Worm (Caenorhabditis elegans) whole organism, L1 larva: Measurements from ENCODE around the gene pab-2.

Experiments used
- C04F5.9 ChIP-seq: sonication (generic microtip); optimal IDR thresholded peaks from 2 replicates; lab custom pipeline; 2016; ENCODE audit warnings: missing genetic modification characterization, missing compliant biosample characterization
- C16A3.4 ChIP-seq: fragments of 150-350 bp; optimal IDR thresholded peaks from 2 replicates; lab custom pipeline; 2014; ENCODE audit warnings: missing biosample characterization, missing genetic modification characterization
- ama-1 ChIP-seq: fragments of 150-350 bp; optimal IDR thresholded peaks from 2 replicates; lab custom pipeline; 2014
- blmp-1 ChIP-seq: fragments of 150-350 bp; optimal IDR thresholded peaks from 2 replicates; lab custom pipeline; 2014; ENCODE audit warnings: missing biosample characterization, missing genetic modification characterization
- efl-1 ChIP-seq, 4 experiments: fragments of 150-350 bp; optimal IDR thresholded peaks in 3 of 4; peaks in 1 of 4; 1 replicate in 1 of 4; 2 replicates in 3 of 4; lab custom pipeline; 2014; ENCODE audit warnings: missing biosample characterization in 2 of 4, missing genetic modification characterization in 2 of 4, missing genetic modification reagents in 2 of 4
- elt-2 ChIP-seq: sonication (generic microtip); optimal IDR thresholded peaks from 2 replicates; lab custom pipeline; 2016; ENCODE audit warnings: missing genetic modification characterization, mild to moderate bottlenecking, inconsistent platforms, missing compliant biosample characterization, missing genetic modification reagents
- elt-3 ChIP-seq, 6 experiments: fragments of 150-350 bp in 1 of 6; sonication (generic microtip); optimal IDR thresholded peaks; 2 replicates each; lab custom pipeline; 2017 to 2018; ENCODE audit warnings: missing biosample characterization in 6 of 6, missing genetic modification characterization in 6 of 6, inconsistent platforms in 1 of 6
- fkh-10 ChIP-seq: sonication (generic microtip); optimal IDR thresholded peaks from 2 replicates; lab custom pipeline; 2017; ENCODE audit warnings: missing biosample characterization, missing genetic modification reagents, missing genetic modification characterization
- fkh-4 ChIP-seq: sonication (generic microtip); optimal IDR thresholded peaks from 2 replicates; lab custom pipeline; 2016; ENCODE audit warnings: missing compliant biosample characterization, missing genetic modification characterization, borderline replicate concordance
- grh-1 ChIP-seq: fragments of 200-800 bp; sonication (Bioruptor generic); IDR thresholded peaks from 2 replicates; pipeline ENCODE4 v1.3.6; 2022; ENCODE audit warnings: missing genetic modification reagents, missing genetic modification characterization, missing compliant biosample characterization
- hlh-17 ChIP-seq: fragments of 200-800 bp; sonication (Bioruptor generic); optimal IDR thresholded peaks from 2 replicates; lab custom pipeline; 2018; ENCODE audit warnings: missing genetic modification characterization, mild to moderate bottlenecking, missing compliant biosample characterization, moderate library complexity, borderline replicate concordance
- hpl-2 ChIP-seq: fragments of 150-350 bp; optimal IDR thresholded peaks from 2 replicates; lab custom pipeline; 2014; ENCODE audit warnings: missing biosample characterization, missing genetic modification reagents, missing genetic modification characterization
- irx-1 ChIP-seq: sonication (generic microtip); optimal IDR thresholded peaks from 2 replicates; lab custom pipeline; 2016; ENCODE audit warnings: missing genetic modification characterization, missing compliant biosample characterization
- isw-1 ChIP-seq: fragments of 200-800 bp; sonication (Bioruptor generic); IDR thresholded peaks from 2 replicates; pipeline ENCODE4 v1.3.6; 2022; ENCODE audit warnings: missing genetic modification characterization, missing compliant biosample characterization
- lin-14 ChIP-seq: fragments of 200-800 bp; sonication (Bioruptor generic); optimal IDR thresholded peaks from 2 replicates; lab custom pipeline; 2018; ENCODE audit warnings: mild to moderate bottlenecking, missing genetic modification characterization, moderate library complexity, missing compliant biosample characterization
- lin-15B ChIP-seq: fragments of 150-350 bp; sonication (generic microtip); optimal IDR thresholded peaks from 3 replicates; lab custom pipeline; 2014; ENCODE audit warnings: missing biosample characterization, missing genetic modification characterization
- lin-35 ChIP-seq, 2 experiments: fragments of 150-350 bp; optimal IDR thresholded peaks; 2 replicates each; lab custom pipeline; 2014; ENCODE audit warnings: missing biosample characterization in 2 of 2, missing genetic modification characterization in 2 of 2, missing genetic modification reagents in 2 of 2
- lir-3 ChIP-seq: sonication (generic microtip); optimal IDR thresholded peaks from 2 replicates; lab custom pipeline; 2016; ENCODE audit warnings: mild to moderate bottlenecking, missing genetic modification characterization, moderate library complexity, missing compliant biosample characterization; ENCODE audit not compliant: poor library complexity
- lsy-2 ChIP-seq, 2 experiments: fragments of 150-350 bp; optimal IDR thresholded peaks; 2 replicates each; lab custom pipeline; 2014; ENCODE audit warnings: missing biosample characterization in 2 of 2, missing genetic modification characterization in 2 of 2
- mab-9 ChIP-seq: fragments of 200-800 bp; sonication (Bioruptor generic); IDR thresholded peaks from 2 replicates; pipeline ENCODE4 v1.3.6; 2022; ENCODE audit warnings: missing genetic modification reagents, missing genetic modification characterization, missing compliant biosample characterization
- mef-2 ChIP-seq: fragments of 150-350 bp; optimal IDR thresholded peaks from 2 replicates; lab custom pipeline; 2014; ENCODE audit warnings: missing biosample characterization, missing genetic modification characterization
- nhr-11 ChIP-seq: fragments of 150-350 bp; optimal IDR thresholded peaks from 2 replicates; lab custom pipeline; 2014; ENCODE audit warnings: missing biosample characterization, missing genetic modification characterization
- nhr-12 ChIP-seq: sonication (generic microtip); optimal IDR thresholded peaks from 2 replicates; lab custom pipeline; 2017; ENCODE audit warnings: missing biosample characterization, missing genetic modification characterization
- nhr-19 ChIP-seq: fragments of 200-800 bp; sonication (Bioruptor generic); conservative IDR thresholded peaks from 2 replicates; pipeline ENCODE4 v1.3.6; 2022; ENCODE audit warnings: missing genetic modification characterization, missing compliant biosample characterization
- nhr-20 ChIP-seq: sonication (generic microtip); optimal IDR thresholded peaks from 2 replicates; lab custom pipeline; 2016; ENCODE audit warnings: mild to moderate bottlenecking, missing genetic modification characterization, missing compliant biosample characterization
- nhr-28 ChIP-seq: fragments of 150-350 bp; optimal IDR thresholded peaks from 2 replicates; lab custom pipeline; 2014; ENCODE audit warnings: missing biosample characterization, missing genetic modification characterization
- nhr-47 ChIP-seq: sonication (generic microtip); optimal IDR thresholded peaks from 2 replicates; lab custom pipeline; 2016; ENCODE audit warnings: mild to moderate bottlenecking, missing genetic modification characterization, moderate library complexity, missing compliant biosample characterization
- nhr-71 ChIP-seq: sonication (generic microtip); optimal IDR thresholded peaks from 2 replicates; lab custom pipeline; 2016; ENCODE audit warnings: mild to moderate bottlenecking, missing genetic modification characterization, moderate library complexity, missing compliant biosample characterization
- nhr-84 ChIP-seq: sonication (generic microtip); optimal IDR thresholded peaks from 2 replicates; lab custom pipeline; 2017; ENCODE audit warnings: missing biosample characterization, missing genetic modification characterization
- nhr-85 ChIP-seq: sonication (generic microtip); peaks from one replicate; lab custom pipeline; 2016; ENCODE audit warnings: missing genetic modification characterization, inconsistent platforms, missing compliant biosample characterization
- nhr-90 ChIP-seq: sonication (generic microtip); optimal IDR thresholded peaks from 2 replicates; lab custom pipeline; 2016; ENCODE audit warnings: mild to moderate bottlenecking, missing genetic modification characterization, missing compliant biosample characterization; ENCODE audit not compliant: poor library complexity
- pag-3 ChIP-seq: sonication (generic microtip); optimal IDR thresholded peaks from 2 replicates; lab custom pipeline; 2017; ENCODE audit warnings: missing genetic modification characterization, mild to moderate bottlenecking, missing compliant biosample characterization, antibody characterized with exemption, borderline replicate concordance; ENCODE audit not compliant: insufficient read depth
- pax-3 ChIP-seq: fragments of 200-800 bp; sonication (Bioruptor generic); optimal IDR thresholded peaks from 2 replicates; lab custom pipeline; 2018; ENCODE audit warnings: mild to moderate bottlenecking, missing genetic modification characterization, moderate library complexity, missing compliant biosample characterization
- rnt-1 ChIP-seq: sonication (generic microtip); optimal IDR thresholded peaks from 2 replicates; lab custom pipeline; 2016; ENCODE audit warnings: mild to moderate bottlenecking, missing genetic modification characterization, moderate library complexity, missing compliant biosample characterization
- snpc-4 ChIP-seq: fragments of 150-350 bp; optimal IDR thresholded peaks from 2 replicates; lab custom pipeline; 2014; ENCODE audit warnings: missing biosample characterization, missing genetic modification characterization
- snu-23 ChIP-seq: sonication (generic microtip); optimal IDR thresholded peaks from 2 replicates; lab custom pipeline; 2016; ENCODE audit warnings: missing genetic modification characterization, missing compliant biosample characterization
- sptf-1 ChIP-seq: fragments of 150-350 bp; optimal IDR thresholded peaks from 2 replicates; lab custom pipeline; 2014; ENCODE audit warnings: missing biosample characterization, missing genetic modification characterization
- swsn-7 ChIP-seq: sonication (generic microtip); optimal IDR thresholded peaks from 2 replicates; lab custom pipeline; 2016; ENCODE audit warnings: missing genetic modification characterization, missing compliant biosample characterization
- tbx-2 ChIP-seq: sonication (generic microtip); optimal IDR thresholded peaks from 2 replicates; lab custom pipeline; 2016; ENCODE audit warnings: missing genetic modification characterization, missing compliant biosample characterization
- tlp-1 ChIP-seq: fragments of 150-350 bp; optimal IDR thresholded peaks from 2 replicates; lab custom pipeline; 2014; ENCODE audit warnings: missing biosample characterization, missing genetic modification characterization
- unc-130 ChIP-seq: fragments of 150-350 bp; optimal IDR thresholded peaks from 2 replicates; lab custom pipeline; 2017; ENCODE audit warnings: missing biosample characterization, missing genetic modification characterization, inconsistent platforms
- unc-86 ChIP-seq: sonication (generic microtip); optimal IDR thresholded peaks from 2 replicates; lab custom pipeline; 2016; ENCODE audit warnings: missing genetic modification characterization, missing compliant biosample characterization
- unc-98 ChIP-seq: fragments of 200-800 bp; sonication (Bioruptor generic); IDR thresholded peaks from 2 replicates; pipeline ENCODE4 v1.3.6; 2022; ENCODE audit warnings: missing genetic modification characterization, missing compliant biosample characterization
- vab-15 ChIP-seq: sonication (generic microtip); optimal IDR thresholded peaks from 2 replicates; lab custom pipeline; 2017; ENCODE audit warnings: missing genotype, mild to moderate bottlenecking, missing genetic modification characterization, missing compliant biosample characterization
- xbp-1 ChIP-seq: sonication (generic microtip); optimal IDR thresholded peaks from 2 replicates; lab custom pipeline; 2016; ENCODE audit warnings: missing genetic modification characterization, missing compliant biosample characterization
- zag-1 ChIP-seq: fragments of 150-350 bp; optimal IDR thresholded peaks from 2 replicates; lab custom pipeline; 2014; ENCODE audit warnings: missing biosample characterization, missing genetic modification characterization

pab-2 gene

DNA sequence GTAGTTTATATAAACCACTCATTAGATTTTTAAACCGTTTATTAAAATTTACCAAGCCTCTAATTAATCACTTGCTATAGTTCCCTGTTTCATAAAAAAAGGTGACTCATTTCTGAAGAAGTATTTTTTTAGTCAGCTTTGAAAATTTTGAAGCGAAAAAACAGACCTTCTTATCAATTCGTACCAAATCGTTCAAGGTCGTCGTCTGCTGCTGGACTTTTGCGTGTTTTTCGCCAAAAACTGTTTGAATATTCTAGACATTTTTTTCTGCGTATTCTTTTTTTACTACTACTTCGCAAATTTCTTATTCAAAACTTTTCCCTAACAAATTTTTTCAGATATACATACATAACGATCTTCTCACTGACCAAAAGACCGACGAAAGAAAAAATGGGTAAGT is 15.0 kb upstream of the pab-2 start, which contains the start of gene cah-4:
Gene cah-4 (plus strand): TSS at position 339 of the 400 bp plus-strand sequence.
- TF ChIP-seq lin-15B (tag; lab: Kevin White, UChicago) (no peak), ama-1 (peak; percentile 35), nhr-11 (no peak), irx-1 (tag; lab: Kevin White, UChicago) (no peak), nhr-85 (peak; percentile 63)

DNA sequence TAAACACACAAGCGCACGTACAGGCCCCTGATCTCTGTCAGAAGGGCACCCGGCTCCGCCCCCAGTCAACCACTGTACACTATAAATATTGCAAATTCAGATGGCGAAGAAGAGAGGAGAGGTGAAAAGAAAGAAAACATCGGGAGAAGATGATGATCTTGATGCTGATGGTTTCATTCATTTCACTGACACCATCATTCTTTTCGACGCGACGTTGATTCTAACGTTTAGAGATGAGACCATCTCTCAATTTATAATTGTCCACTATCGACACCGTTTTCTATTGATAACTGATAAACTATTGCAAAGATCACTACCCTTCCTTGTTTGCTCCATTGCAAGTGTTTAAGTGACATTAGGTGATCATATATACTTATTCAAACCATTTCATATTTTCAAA is 14.1 kb upstream of the pab-2 start:
- TF ChIP-seq nhr-19 (peak; percentile 30), snpc-4 (tag; lab: Kevin White, UChicago) (no peak), lin-14 (GFP tag; lab: Kevin White, UChicago) (peak; percentile 55), unc-130 (tag; lab: Kevin White, UChicago) (peak; percentile 34), nhr-28 (tag; lab: Kevin White, UChicago) (no peak), lin-35 (GFP tag; optimal IDR thresholded peaks at IDR 0.05; lab: Kevin White, UChicago) (peak in 1 of 2 experiments; percentile 75), elt-3 (tag; optimal IDR thresholded peaks at IDR 0.05; lab: Kevin White, UChicago) (peak in 4 of 6 experiments; percentile 6 to 71 (median 62)), nhr-71 (peak; percentile 64), nhr-85 (peak; percentile 87), tlp-1 (tag; lab: Kevin White, UChicago) (no peak), sptf-1 (tag; lab: Kevin White, UChicago) (no peak), lir-3 (tag; lab: Kevin White, UChicago) (no peak), fkh-10 (no peak), pag-3 (tag; lab: Kevin White, UChicago) (no peak), nhr-20 (peak; percentile 70), snu-23 (GFP tag; lab: Kevin White, UChicago) (peak; percentile 57), mab-9 (no peak), blmp-1 (peak; percentile 78), rnt-1 (no peak), nhr-47 (peak; percentile 55), nhr-90 (peak; percentile 53), efl-1 (optimal IDR thresholded peaks at IDR 0.05; lab: Kevin White, UChicago) (no peak), efl-1 (GFP tag; optimal IDR thresholded peaks at IDR 0.05 in 1 of 2; lab: Kevin White, UChicago) (peak in 1 of 2 experiments; percentile 89), C16A3.4 (tag; lab: Kevin White, UChicago) (peak; percentile 18), tbx-2 (tag; lab: Kevin White, UChicago) (peak; percentile 56), ama-1 (peak; percentile 59), lsy-2 (tag; optimal IDR thresholded peaks at IDR 0.05; lab: Kevin White, UChicago) (peak in 1 of 2 experiments; percentile 36)

DNA sequence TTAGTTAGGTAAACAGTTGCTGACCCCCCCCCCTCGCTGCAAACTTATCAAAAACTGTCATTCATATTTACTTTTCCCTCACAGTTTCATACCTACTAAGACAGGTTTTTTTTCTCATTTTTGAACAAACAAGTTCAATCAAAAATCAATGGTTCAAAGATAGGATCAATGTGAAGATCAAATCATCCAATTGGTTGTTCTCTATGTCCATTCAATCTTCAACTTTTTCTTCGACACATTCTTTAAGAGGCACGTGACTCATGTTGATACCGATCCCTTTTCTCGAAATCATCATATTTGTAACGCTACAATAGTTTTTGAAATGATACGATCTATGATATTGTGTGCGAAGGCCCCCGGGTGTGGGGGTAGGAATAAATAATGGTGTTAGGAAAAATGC is 12.5 kb upstream of the pab-2 start:
- TF ChIP-seq xbp-1: peak; percentile 39
- TF ChIP-seq mef-2 (tag; lab: Kevin White, UChicago): no peak
- peak in 5 of 6 experiments; percentile 23 to 93 (median 90) for TF ChIP-seq elt-3 (tag; optimal IDR thresholded peaks at IDR 0.05; lab: Kevin White, UChicago)
- TF ChIP-seq C04F5.9 (tag; lab: Kevin White, UChicago): no peak
- no peak for TF ChIP-seq pax-3 (tag; lab: Kevin White, UChicago)
- TF ChIP-seq lin-15B (tag; lab: Kevin White, UChicago): no peak
- TF ChIP-seq fkh-4 (tag; lab: Kevin White, UChicago): no peak
- TF ChIP-seq nhr-47: peak; percentile 68
- peak in 1 of 2 experiments; percentile 72 for TF ChIP-seq lin-35 (GFP tag; optimal IDR thresholded peaks at IDR 0.05; lab: Kevin White, UChicago)
- peak; percentile 88 for TF ChIP-seq nhr-71
- TF ChIP-seq rnt-1: peak; percentile 4
- peak; percentile 73 for TF ChIP-seq irx-1 (tag; lab: Kevin White, UChicago)
- TF ChIP-seq elt-2: no peak
- TF ChIP-seq blmp-1: peak; percentile 83
- TF ChIP-seq lir-3 (tag; lab: Kevin White, UChicago): peak; percentile 48
- TF ChIP-seq unc-98 (GFP tag; lab: Robert Waterston, UW): no peak
- TF ChIP-seq hpl-2 (GFP tag; lab: Kevin White, UChicago): no peak
- no peak for TF ChIP-seq nhr-84 (tag; lab: Kevin White, UChicago)
- TF ChIP-seq grh-1: peak; percentile 85
- no peak for TF ChIP-seq fkh-10
- peak; percentile 58 for TF ChIP-seq C16A3.4 (tag; lab: Kevin White, UChicago)
- TF ChIP-seq lin-14 (GFP tag; lab: Kevin White, UChicago): peak; percentile 87
- no peak for TF ChIP-seq nhr-12 (tag; lab: Kevin White, UChicago)
- TF ChIP-seq hlh-17 (GFP tag; lab: Kevin White, UChicago): no peak
- no peak for TF ChIP-seq unc-86
- no peak for TF ChIP-seq tlp-1 (tag; lab: Kevin White, UChicago)
- no peak for TF ChIP-seq vab-15
- no peak for TF ChIP-seq isw-1 (GFP tag; lab: Robert Waterston, UW)
- TF ChIP-seq snpc-4 (tag; lab: Kevin White, UChicago): no peak
- peak; percentile 20 for TF ChIP-seq swsn-7 (tag; lab: Kevin White, UChicago)
- TF ChIP-seq nhr-20: peak; percentile 96
- no peak for TF ChIP-seq zag-1 (tag; lab: Kevin White, UChicago)
- TF ChIP-seq nhr-28 (tag; lab: Kevin White, UChicago): no peak
